Fruit fly (Drosophila melanogaster): ENCODE data around the gene CG44002.

The CG44002 gene

DNA sequence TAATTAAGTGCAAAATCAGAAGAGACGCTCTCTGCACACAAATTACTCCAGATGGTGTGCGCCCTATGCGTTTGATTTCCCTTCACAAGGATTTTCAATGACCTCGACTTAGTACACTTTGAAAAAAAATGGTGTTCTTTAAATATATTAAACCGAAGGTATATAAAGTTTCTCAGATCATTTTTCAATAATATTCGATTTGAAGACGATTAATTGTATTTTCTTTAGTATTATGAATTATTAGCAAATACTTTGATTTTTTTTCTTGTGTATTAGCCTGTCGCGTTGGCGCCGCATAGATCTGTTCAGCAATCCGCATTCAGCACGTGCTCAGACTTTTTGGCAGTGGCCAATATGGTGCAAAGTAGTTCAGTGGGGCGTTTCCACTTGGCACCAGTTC lies 43.1 kb downstream of the CG44002 start (continued):
- TF ChIP-seq grn (GFP tag; optimal IDR thresholded peaks at IDR 0.05) (no peak), dmrt99B (tag; optimal IDR thresholded peaks at IDR 0.05) (peak; percentile 31), bsh (GFP tag; optimal IDR thresholded peaks at IDR 0.05) (peak in 1 of 2 experiments; percentile 44), mam (GFP tag; optimal IDR thresholded peaks at IDR 0.05) (no peak), PHDP (tag; optimal IDR thresholded peaks at IDR 0.05) (peak; percentile 17), tap (tag; optimal IDR thresholded peaks at IDR 0.05) (peak; percentile 31), ewg (GFP tag; optimal IDR thresholded peaks at IDR 0.05) (no peak), sens (GFP tag) (peak; percentile 68), CG14965 (GFP tag; optimal IDR thresholded peaks at IDR 0.05; ENCODE audit: borderline replicate concordance) (no peak), ems (GFP tag; optimal IDR thresholded peaks at IDR 0.05) (no peak), gem (tag; optimal IDR thresholded peaks at IDR 0.05) (peak; percentile 53)

DNA sequence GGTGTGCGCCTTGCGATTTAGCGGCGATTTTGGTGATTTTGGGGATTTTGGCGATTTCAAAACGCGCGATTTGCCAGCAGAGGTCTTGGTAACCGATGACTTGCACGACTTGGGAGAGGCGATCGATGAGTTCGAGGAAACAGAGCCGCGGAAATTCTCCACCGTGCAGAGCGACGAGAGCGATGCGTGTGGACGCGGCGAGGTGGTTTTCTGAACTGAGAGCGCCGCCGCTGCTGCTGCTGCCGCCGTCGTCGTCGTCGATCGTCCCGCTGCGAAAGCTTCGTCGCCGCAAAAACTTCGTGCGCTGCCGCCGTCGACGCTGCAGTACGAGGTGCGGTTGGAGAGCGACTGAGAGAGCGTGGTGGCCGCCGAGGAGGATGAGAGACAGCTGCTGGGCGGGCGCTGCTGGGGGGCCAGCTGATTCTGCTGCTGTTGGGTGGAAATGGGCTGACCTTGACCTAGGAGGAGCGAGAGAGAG lies 46.4 kb downstream of the CG44002 start:
- TF ChIP-seq sr (GFP tag; IDR thresholded peaks at IDR 0.05) = no peak
- TF ChIP-seq sc (optimal IDR thresholded peaks at IDR 0.05) = no peak
- TF ChIP-seq sc (GFP tag; optimal IDR thresholded peaks at IDR 0.05) = no peak
- TF ChIP-seq en (GFP tag; optimal IDR thresholded peaks at IDR 0.05) = no peak
- TF ChIP-seq stwl (tag; optimal IDR thresholded peaks at IDR 0.05) = no peak
- no peak for TF ChIP-seq exex (tag; optimal IDR thresholded peaks at IDR 0.05)
- TF ChIP-seq zfh2 (GFP tag; optimal IDR thresholded peaks at IDR 0.05) = no peak
- TF ChIP-seq gcm (GFP tag; optimal IDR thresholded peaks at IDR 0.05) = no peak
- TF ChIP-seq pho (GFP tag; optimal IDR thresholded peaks at IDR 0.05) = no peak
- TF ChIP-seq tna (GFP tag; IDR thresholded peaks at IDR 0.05; ENCODE audit: partially characterized antibody) = 0 out of 2 replicates have a peak, but pooled peaks have one; percentile 12
- no peak for TF ChIP-seq CG33557 (GFP tag; optimal IDR thresholded peaks at IDR 0.05)
- TF ChIP-seq CG11398 (GFP tag; optimal IDR thresholded peaks at IDR 0.05) = no peak
- TF ChIP-seq CG18262 (tag; optimal IDR thresholded peaks at IDR 0.05) = no peak
- no peak for TF ChIP-seq Gug (GFP tag; IDR thresholded peaks at IDR 0.05)
- no peak for TF ChIP-seq abd-A (tag; optimal IDR thresholded peaks at IDR 0.05)
- TF ChIP-seq Poxn (GFP tag; IDR thresholded peaks at IDR 0.05) = no peak
- no peak for TF ChIP-seq H2.0 (GFP tag; IDR thresholded peaks at IDR 0.05)
- TF ChIP-seq CG2199 (GFP tag; IDR thresholded peaks at IDR 0.05) = no peak
- no peak for TF ChIP-seq CG12071 (GFP tag; optimal IDR thresholded peaks at IDR 0.05)
- no peak for TF ChIP-seq peb (GFP tag; IDR thresholded peaks at IDR 0.05)
- no peak for TF ChIP-seq CG2678 (tag; optimal IDR thresholded peaks at IDR 0.05)
- no peak for TF ChIP-seq B-H1 (GFP tag; IDR thresholded peaks at IDR 0.05)
- TF ChIP-seq amos (GFP tag; IDR thresholded peaks at IDR 0.05; ENCODE audit: partially characterized antibody) = peak; percentile 44; the same call in 1 of the 2 replicates
- TF ChIP-seq dpn (GFP tag; optimal IDR thresholded peaks at IDR 0.05) = peak in 1 of 2 experiments; percentile 10
- TF ChIP-seq ac (GFP tag; optimal IDR thresholded peaks at IDR 0.05) = no peak
- TF ChIP-seq Deaf1 (tag; optimal IDR thresholded peaks at IDR 0.05) = peak; percentile 95
- TF ChIP-seq HLH4C (GFP tag; IDR thresholded peaks at IDR 0.05; ENCODE audit: partially characterized antibody) = 0 out of 3 replicates have a peak, but pooled peaks have one; percentile 7
- no peak for TF ChIP-seq schlank (tag; optimal IDR thresholded peaks at IDR 0.05)
- TF ChIP-seq Hr51 (GFP tag; optimal IDR thresholded peaks at IDR 0.05) = no peak
- TF ChIP-seq NFAT (GFP tag; IDR thresholded peaks at IDR 0.05) = peak; percentile 45; the same call in 1 of the 2 replicates
- TF ChIP-seq CG7987 (GFP tag; optimal IDR thresholded peaks at IDR 0.05) = no peak
- no peak for TF ChIP-seq nmo (GFP tag; optimal IDR thresholded peaks at IDR 0.05)
- no peak for TF ChIP-seq CG12299 (tag; optimal IDR thresholded peaks at IDR 0.05)
- peak; percentile 99 for TF ChIP-seq Adf1 (GFP tag; IDR thresholded peaks at IDR 0.05)
- no peak for TF ChIP-seq CG5245 (GFP tag; optimal IDR thresholded peaks at IDR 0.05)
- TF ChIP-seq CG4404 (GFP tag; IDR thresholded peaks at IDR 0.05) = no peak
- TF ChIP-seq emc (GFP tag; optimal IDR thresholded peaks at IDR 0.05) = no peak
- TF ChIP-seq CG5953 (GFP tag; IDR thresholded peaks at IDR 0.05) = no peak
- TF ChIP-seq CG4730 (GFP tag; IDR thresholded peaks at IDR 0.05) = no peak
